Fruit fly (Drosophila melanogaster): ENCODE measurements around the gene CG3842.

The CG3842 gene

dm6 chrX:6339970-6340548 lies 2.5 kb downstream of the CG3842 start (continued):
- TF ChIP-seq seq (GFP tag; IDR thresholded peaks at IDR 0.05) (0 out of 2 replicates have a peak, but pooled peaks have one; percentile 28), CG12391 (tag; optimal IDR thresholded peaks at IDR 0.05) (peak; percentile 52), zfh1 (GFP tag; IDR thresholded peaks at IDR 0.05) (peak; percentile 73), CG11456 (GFP tag; IDR thresholded peaks at IDR 0.05) (peak; percentile 54; the same call in 1 of the 3 replicates), dysf (GFP tag; IDR thresholded peaks at IDR 0.05) (peak; percentile 67), Taf1 (GFP tag; IDR thresholded peaks at IDR 0.05) (no peak), pan (optimal IDR thresholded peaks at IDR 0.05) (no peak), pan (GFP tag; optimal IDR thresholded peaks at IDR 0.05 in 1 of 2, IDR thresholded peaks at IDR 0.05 in 1 of 2) (peak in 1 of 2 experiments; percentile 65), Antp (GFP tag; optimal IDR thresholded peaks at IDR 0.05) (peak; percentile 3), chm (GFP tag; IDR thresholded peaks at IDR 0.05) (peak; percentile 44; the same call in 1 of the 2 replicates), CG16813 (GFP tag; IDR thresholded peaks at IDR 0.05; ENCODE audit: partially characterized antibody) (no peak), ttk (GFP tag; IDR thresholded peaks at IDR 0.05) (peak; percentile 58; the same call in 1 of the 2 replicates), sr (GFP tag; IDR thresholded peaks at IDR 0.05) (no peak), fu2 (GFP tag; optimal IDR thresholded peaks at IDR 0.05) (no peak), Nf-YC (tag; optimal IDR thresholded peaks at IDR 0.05) (no peak), hbn (GFP tag; IDR thresholded peaks at IDR 0.05; ENCODE audit: partially characterized antibody) (no peak), CG1832 (GFP tag; optimal IDR thresholded peaks at IDR 0.05) (no peak), CG18262 (tag; optimal IDR thresholded peaks at IDR 0.05) (peak; percentile 35), yki (optimal IDR thresholded peaks at IDR 0.05) (no peak), D19B (GFP tag; optimal IDR thresholded peaks at IDR 0.05) (no peak), Eip74EF (GFP tag; optimal IDR thresholded peaks at IDR 0.05) (peak in 1 of 2 experiments; percentile 39), fd96Cb (tag; optimal IDR thresholded peaks at IDR 0.05) (peak; percentile 56), CoRest (tag; optimal IDR thresholded peaks at IDR 0.05) (peak; percentile 22), Atf-2 (GFP tag; optimal IDR thresholded peaks at IDR 0.05) (no peak), CrebB (tag; optimal IDR thresholded peaks at IDR 0.05) (peak; percentile 42), CG8290 (GFP tag; optimal IDR thresholded peaks at IDR 0.05) (no peak), CG8290 (tag; optimal IDR thresholded peaks at IDR 0.05) (peak in 1 of 2 experiments; percentile 70), so (GFP tag; IDR thresholded peaks at IDR 0.05) (peak; percentile 64; the same call in 1 of the 3 replicates), tna (GFP tag; IDR thresholded peaks at IDR 0.05; ENCODE audit: partially characterized antibody) (no peak), grn (GFP tag; optimal IDR thresholded peaks at IDR 0.05) (no peak), Bteb2 (GFP tag; optimal IDR thresholded peaks at IDR 0.05) (peak; percentile 6), CG3281 (GFP tag; optimal IDR thresholded peaks at IDR 0.05) (peak; percentile 39), CG9215 (GFP tag; IDR thresholded peaks at IDR 0.05) (peak; percentile 46), fd64A (GFP tag; optimal IDR thresholded peaks at IDR 0.05) (peak; percentile 27), Ets65A (GFP tag) (peak; percentile 77), Abd-B (GFP tag; optimal IDR thresholded peaks at IDR 0.05) (peak; percentile 49), CG17802 (tag; optimal IDR thresholded peaks at IDR 0.05) (peak; percentile 38), CG10979 (tag; optimal IDR thresholded peaks at IDR 0.05) (peak; percentile 50), fd3F (GFP tag; optimal IDR thresholded peaks at IDR 0.05) (peak; percentile 20), HLH54F (GFP tag; optimal IDR thresholded peaks at IDR 0.05) (peak; percentile 47), Ravus (GFP tag; IDR thresholded peaks at IDR 0.05) (no peak; the same call in 1 of the 2 replicates), CG32772 (GFP tag; IDR thresholded peaks at IDR 0.05) (peak; percentile 51; the same call in 1 of the 2 replicates), nerfin-2 (GFP tag; IDR thresholded peaks at IDR 0.05; ENCODE audit: partially characterized antibody) (no peak), Blimp-1 (GFP tag; optimal IDR thresholded peaks at IDR 0.05) (peak; percentile 88), grau (tag; optimal IDR thresholded peaks at IDR 0.05) (peak; percentile 63), oc (tag; optimal IDR thresholded peaks at IDR 0.05) (peak; percentile 96), CG7987 (GFP tag; optimal IDR thresholded peaks at IDR 0.05) (no peak), tap (tag; optimal IDR thresholded peaks at IDR 0.05) (peak; percentile 53), CG2116 (GFP tag; optimal IDR thresholded peaks at IDR 0.05) (no peak), CG2889 (GFP tag; IDR thresholded peaks at IDR 0.05) (peak; percentile 57; the same call in 1 of the 3 replicates)

Measured in whole organism, embryonic.